Worm (Caenorhabditis elegans) whole organism, L4/young adult: ENCODE measurements around the gene sca-1.

Experiments used
- W03F9.2 ChIP-seq: fragments of 150-350 bp; optimal IDR thresholded peaks from 2 replicates; lab custom pipeline; 2014; ENCODE audit warnings: missing biosample characterization, missing genetic modification characterization
- him-1 ChIP-seq: sonication (generic microtip); optimal IDR thresholded peaks from 2 replicates; lab custom pipeline; 2016; ENCODE audit warnings: missing genotype, missing genetic modification reagents, missing genetic modification characterization, missing compliant biosample characterization

ce11 chrIII:10857984-10858383 lies 41.3 kb upstream of the sca-1 start, which contains the start of gene oxi-1:
- TF ChIP-seq W03F9.2 (tag; lab: Kevin White, UChicago) (no peak), him-1 (tag; lab: Kevin White, UChicago) (no peak)
